Worm (Caenorhabditis elegans) whole organism, late embryonic: ENCODE results near the gene C26E6.12.

Source experiments
- C08G9.2 ChIP-seq: sonication (generic microtip); optimal IDR thresholded peaks from 2 replicates; lab custom pipeline; 2016; ENCODE audit warnings: mild to moderate bottlenecking, missing genetic modification characterization, moderate library complexity, missing compliant biosample characterization
- F13H6.1 ChIP-seq: sonication (generic microtip); optimal IDR thresholded peaks from 2 replicates; lab custom pipeline; 2016; ENCODE audit warnings: missing genetic modification characterization, missing compliant biosample characterization
- K02D7.2 ChIP-seq: sonication (generic microtip); optimal IDR thresholded peaks from 2 replicates; lab custom pipeline; 2017; ENCODE audit warnings: mild to moderate bottlenecking, missing genetic modification characterization, missing compliant biosample characterization
- T23F11.4 ChIP-seq: fragments of 200-800 bp; sonication (Bioruptor generic); optimal IDR thresholded peaks from 2 replicates; lab custom pipeline; 2018; ENCODE audit warnings: mild to moderate bottlenecking, missing genetic modification characterization, missing compliant biosample characterization
- Y22D7AL.16 ChIP-seq: sonication (generic microtip); optimal IDR thresholded peaks from 2 replicates; lab custom pipeline; 2016; ENCODE audit warnings: missing genetic modification characterization, missing compliant biosample characterization
- ahr-1 ChIP-seq: sonication (generic microtip); optimal IDR thresholded peaks from 2 replicates; lab custom pipeline; 2016; ENCODE audit warnings: missing genetic modification characterization, missing compliant biosample characterization
- ceh-14 ChIP-seq: sonication (generic microtip); optimal IDR thresholded peaks from 2 replicates; lab custom pipeline; 2016; ENCODE audit warnings: missing genotype, missing genetic modification characterization, missing compliant biosample characterization
- ceh-18 ChIP-seq: sonication (generic microtip); optimal IDR thresholded peaks from 2 replicates; lab custom pipeline; 2016; ENCODE audit warnings: missing genetic modification characterization, missing compliant biosample characterization
- ceh-19 ChIP-seq: fragments of 200-800 bp; sonication (Bioruptor generic); optimal IDR thresholded peaks from 2 replicates; lab custom pipeline; 2018; ENCODE audit warnings: mild to moderate bottlenecking, missing genetic modification characterization, missing compliant biosample characterization
- ceh-2 ChIP-seq: sonication (generic microtip); optimal IDR thresholded peaks from 2 replicates; lab custom pipeline; 2016; ENCODE audit warnings: missing genotype, missing genetic modification characterization, missing compliant biosample characterization
- ceh-22 ChIP-seq: sonication (generic microtip); optimal IDR thresholded peaks from 2 replicates; lab custom pipeline; 2017; ENCODE audit warnings: missing biosample characterization, missing genetic modification characterization
- ceh-31 ChIP-seq: sonication (generic microtip); optimal IDR thresholded peaks from 2 replicates; lab custom pipeline; 2016; ENCODE audit warnings: missing genetic modification characterization, missing compliant biosample characterization
- ceh-34 ChIP-seq: sonication (generic microtip); optimal IDR thresholded peaks from 2 replicates; lab custom pipeline; 2016; ENCODE audit warnings: mild to moderate bottlenecking, missing genetic modification characterization, missing compliant biosample characterization
- ceh-45 ChIP-seq: fragments of 200-800 bp; sonication (Bioruptor generic); IDR thresholded peaks from 2 replicates; pipeline ENCODE4 v1.3.6; 2022; ENCODE audit warnings: missing genetic modification reagents, missing genetic modification characterization, missing compliant biosample characterization
- ceh-48 ChIP-seq: sonication (generic microtip); optimal IDR thresholded peaks from 2 replicates; lab custom pipeline; 2016; ENCODE audit warnings: missing genetic modification characterization, inconsistent platforms, missing compliant biosample characterization
- che-1 ChIP-seq: sonication (generic microtip); optimal IDR thresholded peaks from 2 replicates; lab custom pipeline; 2016; ENCODE audit warnings: mild to moderate bottlenecking, missing genetic modification characterization, missing compliant biosample characterization
- dve-1 ChIP-seq: sonication (generic microtip); optimal IDR thresholded peaks from 2 replicates; lab custom pipeline; 2017; ENCODE audit warnings: antibody characterized with exemption, mild to moderate bottlenecking, missing genetic modification characterization, missing compliant biosample characterization
- elt-2 ChIP-seq: sonication (generic microtip); optimal IDR thresholded peaks from 2 replicates; lab custom pipeline; 2016; ENCODE audit warnings: missing genetic modification reagents, missing genetic modification characterization, missing compliant biosample characterization
- elt-4 ChIP-seq: sonication (generic microtip); optimal IDR thresholded peaks from 2 replicates; lab custom pipeline; 2016; ENCODE audit warnings: missing genetic modification characterization, missing compliant biosample characterization
- ets-4 ChIP-seq: sonication (generic microtip); optimal IDR thresholded peaks from 2 replicates; lab custom pipeline; 2016; ENCODE audit warnings: missing genetic modification characterization, missing compliant biosample characterization
- fkh-10 ChIP-seq: fragments of 150-350 bp; optimal IDR thresholded peaks from 2 replicates; lab custom pipeline; 2014; ENCODE audit warnings: missing biosample characterization, missing genetic modification reagents, missing genetic modification characterization
- fkh-6 ChIP-seq: sonication (generic microtip); optimal IDR thresholded peaks from 2 replicates; lab custom pipeline; 2016; ENCODE audit warnings: missing genetic modification characterization, missing compliant biosample characterization
- gmeb-2 ChIP-seq: sonication (generic microtip); optimal IDR thresholded peaks from 2 replicates; lab custom pipeline; 2016; ENCODE audit warnings: missing genetic modification characterization, inconsistent platforms, missing compliant biosample characterization
- hlh-30 ChIP-seq: sonication (generic microtip); optimal IDR thresholded peaks from 2 replicates; lab custom pipeline; 2017; ENCODE audit warnings: antibody characterized with exemption, missing genetic modification characterization, missing compliant biosample characterization; ENCODE audit not compliant: insufficient read depth
- hlh-6 ChIP-seq: sonication (generic microtip); optimal IDR thresholded peaks from 2 replicates; lab custom pipeline; 2016; ENCODE audit warnings: missing genotype, missing genetic modification characterization, missing compliant biosample characterization
- lim-6 ChIP-seq: sonication (generic microtip); optimal IDR thresholded peaks from 2 replicates; lab custom pipeline; 2016; ENCODE audit warnings: missing genetic modification characterization, missing compliant biosample characterization
- lin-11 ChIP-seq: fragments of 200-800 bp; sonication (Bioruptor generic); optimal IDR thresholded peaks from 2 replicates; lab custom pipeline; 2018; ENCODE audit warnings: mild to moderate bottlenecking, missing genetic modification characterization, missing compliant biosample characterization
- madf-2 ChIP-seq: sonication (generic microtip); optimal IDR thresholded peaks from 2 replicates; lab custom pipeline; 2017; ENCODE audit warnings: missing genetic modification characterization, missing compliant biosample characterization
- mec-3 ChIP-seq: sonication (generic microtip); optimal IDR thresholded peaks from 2 replicates; lab custom pipeline; 2016; ENCODE audit warnings: borderline replicate concordance, missing genetic modification characterization, missing compliant biosample characterization
- nfya-1 ChIP-seq: sonication (generic microtip); optimal IDR thresholded peaks from 2 replicates; lab custom pipeline; 2017; ENCODE audit warnings: missing genetic modification characterization, mild to moderate bottlenecking, missing compliant biosample characterization, antibody characterized with exemption, moderate library complexity
- nhr-11 ChIP-seq: fragments of 150-350 bp; optimal IDR thresholded peaks from 2 replicates; lab custom pipeline; 2014; ENCODE audit warnings: missing biosample characterization, missing genetic modification characterization
- npax-4 ChIP-seq: sonication (generic microtip); optimal IDR thresholded peaks from 2 replicates; lab custom pipeline; 2016; ENCODE audit warnings: missing genetic modification characterization, missing compliant biosample characterization
- odd-2 ChIP-seq: sonication (generic microtip); optimal IDR thresholded peaks from 2 replicates; lab custom pipeline; 2017; ENCODE audit warnings: antibody characterized with exemption, mild to moderate bottlenecking, missing genetic modification characterization, missing compliant biosample characterization
- pag-3 ChIP-seq: sonication (generic microtip); optimal IDR thresholded peaks from 2 replicates; lab custom pipeline; 2016; ENCODE audit warnings: missing compliant biosample characterization, missing genetic modification characterization, borderline replicate concordance
- pat-9 ChIP-seq: fragments of 200-800 bp; sonication (Bioruptor generic); optimal IDR thresholded peaks from 2 replicates; lab custom pipeline; 2018; ENCODE audit warnings: mild to moderate bottlenecking, missing genetic modification characterization, moderate library complexity, missing compliant biosample characterization
- pqm-1 ChIP-seq: sonication (generic microtip); optimal IDR thresholded peaks from 2 replicates; lab custom pipeline; 2016; ENCODE audit warnings: missing genetic modification characterization, missing compliant biosample characterization
- ref-2 ChIP-seq: sonication (generic microtip); optimal IDR thresholded peaks from 2 replicates; lab custom pipeline; 2016; ENCODE audit warnings: missing genetic modification characterization, missing compliant biosample characterization
- rnt-1 ChIP-seq: sonication (generic microtip); optimal IDR thresholded peaks from 2 replicates; lab custom pipeline; 2016; ENCODE audit warnings: missing genetic modification characterization, missing compliant biosample characterization
- sdc-2 ChIP-seq: sonication (generic microtip); optimal IDR thresholded peaks from 2 replicates; lab custom pipeline; 2016; ENCODE audit warnings: missing genotype, missing genetic modification characterization, missing compliant biosample characterization
- syd-9 ChIP-seq: sonication (generic microtip); optimal IDR thresholded peaks from 2 replicates; lab custom pipeline; 2016; ENCODE audit warnings: mild to moderate bottlenecking, missing genetic modification characterization, moderate library complexity, missing compliant biosample characterization
- tbx-2 ChIP-seq: sonication (generic microtip); optimal IDR thresholded peaks from 2 replicates; lab custom pipeline; 2016; ENCODE audit warnings: missing genetic modification characterization, missing compliant biosample characterization
- ttx-3 ChIP-seq: sonication (generic microtip); optimal IDR thresholded peaks from 2 replicates; lab custom pipeline; 2016; ENCODE audit warnings: missing genetic modification reagents, missing genetic modification characterization, missing compliant biosample characterization
- unc-42 ChIP-seq: sonication (generic microtip); optimal IDR thresholded peaks from 2 replicates; lab custom pipeline; 2016; ENCODE audit warnings: missing genotype, missing genetic modification characterization, missing compliant biosample characterization
- unc-55 ChIP-seq: sonication (generic microtip); optimal IDR thresholded peaks from 2 replicates; lab custom pipeline; 2017; ENCODE audit warnings: missing biosample characterization, missing genetic modification reagents, missing genetic modification characterization
- unc-86 ChIP-seq: sonication (generic microtip); optimal IDR thresholded peaks from 2 replicates; lab custom pipeline; 2016; ENCODE audit warnings: missing genetic modification characterization, missing compliant biosample characterization

Gene C26E6.12

ce11 chrIII:4909938-4910337 is 22.1 kb downstream of the C26E6.12 start, which contains the start of gene F26F4.12:
F26F4.12 (minus strand) TSS chrIII:4910038.
- TF ChIP-seq ahr-1 (tag; lab: Kevin White, UChicago) (no peak), elt-2 (tag; lab: Kevin White, UChicago) (no peak), elt-4 (tag; lab: Kevin White, UChicago) (no peak), pag-3 (tag; lab: Kevin White, UChicago) (no peak), pat-9 (no peak), T23F11.4 (GFP tag; lab: Kevin White, UChicago) (no peak)
- TF ChIP-seq, all 69 proteins: peak for 0

- TF ChIP-seq ref-2 (no peak), lin-11 (tag; lab: Kevin White, UChicago) (no peak), hlh-6 (tag; lab: Kevin White, UChicago) (no peak), syd-9 (no peak), rnt-1 (no peak), ceh-45 (GFP tag; lab: Robert Waterston, UW) (no peak), fkh-6 (tag; lab: Kevin White, UChicago) (no peak), sdc-2 (no peak), hlh-30 (tag; lab: Kevin White, UChicago) (no peak), Y22D7AL.16 (tag; lab: Kevin White, UChicago) (no peak), fkh-10 (no peak), ceh-48 (tag; lab: Kevin White, UChicago) (no peak), ceh-14 (tag; lab: Kevin White, UChicago) (no peak), pqm-1 (tag; lab: Kevin White, UChicago) (no peak), ceh-31 (tag; lab: Kevin White, UChicago) (no peak), unc-42 (no peak), unc-55 (GFP tag; lab: Kevin White, UChicago) (no peak), K02D7.2 (tag; lab: Kevin White, UChicago) (no peak), ceh-19 (GFP tag; lab: Kevin White, UChicago) (no peak)
Measured at ce11 chrIII:4906896-4907295, 25.2 kb downstream of the C26E6.12 start, which contains the start of gene rom-1. rom-1 (plus strand) TSS chrIII:4907196.

DNA sequence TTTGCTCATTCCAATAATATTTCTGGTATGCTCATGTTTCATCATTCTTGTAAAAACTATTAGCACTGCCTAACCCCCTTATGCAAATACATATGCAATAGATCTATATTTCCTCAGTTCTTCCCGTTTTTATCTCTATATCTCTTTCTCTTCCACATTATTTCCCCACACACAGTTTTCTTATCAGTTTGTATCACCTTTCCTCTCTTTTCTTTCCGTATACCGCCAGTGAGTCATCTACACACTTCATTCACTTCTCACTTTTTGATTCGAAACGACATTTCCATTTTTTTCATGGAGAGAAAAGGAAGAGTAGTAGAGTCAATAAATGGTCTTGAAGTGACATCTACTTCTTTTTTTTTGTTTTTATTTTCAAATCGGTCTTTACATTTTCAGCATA is 25.7 kb downstream of the C26E6.12 start:
- TF ChIP-seq unc-86 (tag; lab: Kevin White, UChicago): no peak
- TF ChIP-seq elt-2 (tag; lab: Kevin White, UChicago): peak; percentile 43

DNA sequence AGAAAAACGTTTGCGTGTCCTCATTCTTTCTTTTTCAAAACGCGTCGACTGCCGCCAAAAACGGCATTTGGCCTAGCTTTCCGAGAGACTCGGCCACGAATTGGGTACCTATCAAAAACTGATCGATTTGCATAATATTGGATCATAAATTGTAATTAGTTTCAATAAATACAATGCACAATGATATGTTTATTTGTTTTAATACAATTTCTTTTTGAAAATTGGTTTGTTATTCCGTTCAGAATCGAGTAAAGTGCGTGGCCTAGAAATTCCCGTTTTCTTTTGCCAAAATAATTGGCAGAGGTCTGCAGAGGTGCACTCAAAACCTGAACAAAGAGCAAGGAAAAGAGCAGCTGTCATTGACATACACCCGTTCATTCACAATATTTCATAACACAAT is 26.6 kb downstream of the C26E6.12 start, which contains the start of gene F26F4.8:
Gene F26F4.8 (minus strand): TSS at position 69 of the 400 bp plus-strand sequence.
- TF ChIP-seq pat-9 (no peak), nfya-1 (tag; lab: Kevin White, UChicago) (no peak), elt-4 (tag; lab: Kevin White, UChicago) (no peak), odd-2 (tag; lab: Kevin White, UChicago) (no peak), mec-3 (tag; lab: Kevin White, UChicago) (peak; percentile 79), Y22D7AL.16 (tag; lab: Kevin White, UChicago) (no peak), F13H6.1 (tag; lab: Kevin White, UChicago) (peak; percentile 37), lim-6 (peak; percentile 43), gmeb-2 (tag; lab: Kevin White, UChicago) (no peak), che-1 (tag; lab: Kevin White, UChicago) (no peak), npax-4 (tag; lab: Kevin White, UChicago) (no peak), ceh-18 (tag; lab: Kevin White, UChicago) (peak; percentile 6), unc-55 (GFP tag; lab: Kevin White, UChicago) (no peak), ttx-3 (tag; lab: Kevin White, UChicago) (no peak), ceh-22 (tag; lab: Kevin White, UChicago) (no peak), elt-2 (tag; lab: Kevin White, UChicago) (peak; percentile 62), ceh-34 (peak; percentile 15), nhr-11 (tag; lab: Kevin White, UChicago) (no peak), K02D7.2 (tag; lab: Kevin White, UChicago) (no peak), dve-1 (tag; lab: Kevin White, UChicago) (no peak), C08G9.2 (tag; lab: Kevin White, UChicago) (peak; percentile 90), lin-11 (tag; lab: Kevin White, UChicago) (no peak), T23F11.4 (GFP tag; lab: Kevin White, UChicago) (no peak), ref-2 (peak; percentile 51), ceh-2 (tag; lab: Kevin White, UChicago) (peak; percentile 93), fkh-6 (tag; lab: Kevin White, UChicago) (peak; percentile 40), tbx-2 (peak; percentile 85), pqm-1 (tag; lab: Kevin White, UChicago) (no peak), madf-2 (no peak), sdc-2 (peak; percentile 54), ets-4 (tag; lab: Kevin White, UChicago) (peak; percentile 88), ceh-19 (GFP tag; lab: Kevin White, UChicago) (no peak), ahr-1 (tag; lab: Kevin White, UChicago) (peak; percentile 24), unc-86 (tag; lab: Kevin White, UChicago) (peak; percentile 10)
